Fruit fly (Drosophila melanogaster) whole organism, embryonic: Measurements from ENCODE around the gene SpdS.

ENCODE experiments used
- CG10366 ChIP-seq: fragments of 200-800 bp; sonication (Bioruptor generic); IDR thresholded peaks from 2 replicates; pipeline ENCODE4 v1.3.6; 2022; ENCODE audit warnings: missing biosample characterization, missing genetic modification characterization
- CG12104 ChIP-seq: fragments of 200-800 bp; sonication (Bioruptor generic); optimal IDR thresholded peaks from 3 replicates; lab custom pipeline; 2016; ENCODE audit warnings: missing biosample characterization, missing genetic modification characterization
- CG2712 ChIP-seq: fragments of 200-800 bp; optimal IDR thresholded peaks from 3 replicates; lab custom pipeline; 2019; ENCODE audit warnings: missing biosample characterization, mild to moderate bottlenecking, missing genetic modification characterization, moderate library complexity
- CoRest ChIP-seq: fragments of 200-800 bp; sonication (Bioruptor generic); optimal IDR thresholded peaks from 3 replicates; lab custom pipeline; 2018; ENCODE audit warnings: missing biosample characterization, mild to moderate bottlenecking, missing genetic modification characterization, moderate library complexity
- twi ChIP-seq: fragments of 200-800 bp; optimal IDR thresholded peaks from 2 replicates; lab custom pipeline; 2019; ENCODE audit warnings: missing biosample characterization, mild to moderate bottlenecking, missing genetic modification characterization, moderate library complexity

dm6 chr3R:9625443-9625842 lies 6.0 kb upstream of the SpdS start:
- TF ChIP-seq CG2712 (tag; lab: Kevin White, UChicago): no peak
- TF ChIP-seq CG12104 (GFP tag; lab: Kevin White, UChicago): no peak
- no peak for TF ChIP-seq CG10366 (GFP tag; lab: Robert Waterston, UW)
- no peak for TF ChIP-seq twi (tag; lab: Kevin White, UChicago)
- no peak for TF ChIP-seq CoRest (tag; lab: Kevin White, UChicago)
